Worm (Caenorhabditis elegans) whole organism, L4 larva: ENCODE measurements around the gene efl-2.

ENCODE experiments used
- F26F4.8 ChIP-seq: fragments of 200-800 bp; sonication (Bioruptor generic); conservative IDR thresholded peaks from 2 replicates; pipeline ENCODE4 v1.3.6; 2022; ENCODE audit warnings: missing genetic modification characterization, missing compliant biosample characterization
- Y105C5A.15 ChIP-seq: fragments of 200-800 bp; sonication (Bioruptor generic); IDR thresholded peaks from 2 replicates; pipeline ENCODE4 v1.3.6; 2022; ENCODE audit warnings: missing genetic modification characterization, missing compliant biosample characterization
- aha-1 ChIP-seq: fragments of 150-350 bp; peaks from one replicate; lab custom pipeline; 2014; ENCODE audit warnings: missing biosample characterization, missing genetic modification characterization
- ama-1 ChIP-seq: fragments of 150-350 bp; optimal IDR thresholded peaks from 2 replicates; lab custom pipeline; 2014; ENCODE audit warnings: inconsistent platforms, mixed read lengths
- attf-4 ChIP-seq: sonication (generic microtip); optimal IDR thresholded peaks from 3 replicates; lab custom pipeline; 2017; ENCODE audit warnings: missing biosample characterization, missing genetic modification characterization
- ceh-20 ChIP-seq: fragments of 200-800 bp; sonication (Bioruptor generic); IDR thresholded peaks from 2 replicates; pipeline ENCODE4 v1.3.6; 2022; ENCODE audit warnings: missing genetic modification reagents, missing genetic modification characterization, missing compliant biosample characterization
- ceh-28 ChIP-seq: fragments of 150-350 bp; optimal IDR thresholded peaks from 2 replicates; lab custom pipeline; 2014; ENCODE audit warnings: missing biosample characterization, missing genetic modification reagents, missing genetic modification characterization
- ceh-82 ChIP-seq: sonication (generic microtip); optimal IDR thresholded peaks from 2 replicates; lab custom pipeline; 2017; ENCODE audit warnings: missing biosample characterization, missing genetic modification characterization
- cey-2 ChIP-seq: sonication (generic microtip); optimal IDR thresholded peaks from 3 replicates; lab custom pipeline; 2017; ENCODE audit warnings: missing genetic modification characterization, mild to moderate bottlenecking, missing compliant biosample characterization, antibody characterized with exemption, borderline replicate concordance; ENCODE audit not compliant: insufficient read depth
- daf-19 ChIP-seq: fragments of 200-800 bp; sonication (Bioruptor generic); conservative IDR thresholded peaks from 2 replicates; pipeline ENCODE4 v1.3.6; 2022; ENCODE audit warnings: missing genetic modification characterization, missing compliant biosample characterization
- duxl-1 ChIP-seq: sonication (generic microtip); optimal IDR thresholded peaks from 2 replicates; lab custom pipeline; 2016; ENCODE audit warnings: mild to moderate bottlenecking, missing genetic modification characterization, moderate library complexity, missing compliant biosample characterization; ENCODE audit not compliant: poor library complexity
- egl-27 ChIP-seq: sonication (generic microtip); optimal IDR thresholded peaks from 3 replicates; lab custom pipeline; 2017; ENCODE audit warnings: missing biosample characterization, missing genetic modification reagents, missing genetic modification characterization
- egl-43 ChIP-seq: fragments of 200-800 bp; sonication (Bioruptor generic); IDR thresholded peaks from 2 replicates; pipeline ENCODE4 v1.3.6; 2022; ENCODE audit warnings: missing genetic modification reagents, missing genetic modification characterization, missing compliant biosample characterization
- hlh-11 ChIP-seq: fragments of 200-800 bp; sonication (Bioruptor generic); optimal IDR thresholded peaks from 2 replicates; lab custom pipeline; 2018; ENCODE audit warnings: mild to moderate bottlenecking, missing genetic modification characterization, missing compliant biosample characterization
- hlh-30 ChIP-seq: sonication (generic microtip); optimal IDR thresholded peaks from 2 replicates; lab custom pipeline; 2017; ENCODE audit warnings: antibody characterized with exemption, mild to moderate bottlenecking, missing genetic modification characterization, missing compliant biosample characterization; ENCODE audit not compliant: insufficient read depth
- lin-1 ChIP-seq: fragments of 200-800 bp; sonication (Bioruptor generic); IDR thresholded peaks from 2 replicates; pipeline ENCODE4 v1.3.6; 2022; ENCODE audit warnings: missing genetic modification reagents, missing genetic modification characterization, missing compliant biosample characterization
- lir-3 ChIP-seq: sonication (generic microtip); optimal IDR thresholded peaks from 2 replicates; lab custom pipeline; 2016; ENCODE audit warnings: mild to moderate bottlenecking, missing genetic modification characterization, missing compliant biosample characterization
- madf-5 ChIP-seq, 2 experiments: fragments of 200-800 bp; sonication (Bioruptor generic); IDR thresholded peaks; 2 replicates each; pipeline ENCODE4 v1.3.6; 2022; ENCODE audit warnings: missing compliant biosample characterization in 2 of 2, missing genetic modification characterization in 2 of 2
- mdl-1 ChIP-seq, 2 experiments: fragments of 150-350 bp in 1 of 2; sonication (generic microtip) in 1 of 2; optimal IDR thresholded peaks; 2 replicates each; lab custom pipeline; 2014 to 2017; ENCODE audit warnings: missing biosample characterization in 2 of 2, missing genetic modification characterization in 2 of 2
- nhr-10 ChIP-seq: fragments of 150-350 bp; optimal IDR thresholded peaks from 2 replicates; lab custom pipeline; 2014; ENCODE audit warnings: missing biosample characterization, missing genetic modification characterization
- nhr-11 ChIP-seq: fragments of 150-350 bp; optimal IDR thresholded peaks from 2 replicates; lab custom pipeline; 2014; ENCODE audit warnings: missing biosample characterization, missing genetic modification characterization
- pqm-1 ChIP-seq: sonication (generic microtip); optimal IDR thresholded peaks from 2 replicates; lab custom pipeline; 2017; ENCODE audit warnings: missing biosample characterization, missing genetic modification characterization
- set-16 ChIP-seq: fragments of 200-800 bp; sonication (Bioruptor generic); IDR thresholded peaks from 2 replicates; pipeline ENCODE4 v1.3.6; 2022; ENCODE audit warnings: missing genetic modification reagents, missing genetic modification characterization, missing compliant biosample characterization
- snpc-1.2 ChIP-seq: fragments of 200-800 bp; sonication (Bioruptor generic); IDR thresholded peaks from 2 replicates; pipeline ENCODE4 v1.3.6; 2022; ENCODE audit warnings: missing genetic modification reagents, missing genetic modification characterization, missing compliant biosample characterization
- tra-1 ChIP-seq: fragments of 200-800 bp; sonication (Bioruptor generic); IDR thresholded peaks from 2 replicates; pipeline ENCODE4 v1.3.6; 2022; ENCODE audit warnings: missing genetic modification reagents, missing genetic modification characterization, missing compliant biosample characterization
- unc-130 ChIP-seq: sonication (generic microtip); optimal IDR thresholded peaks from 2 replicates; lab custom pipeline; 2016; ENCODE audit warnings: missing genetic modification reagents, missing genetic modification characterization, missing compliant biosample characterization
- zag-1 ChIP-seq: fragments of 150-350 bp; optimal IDR thresholded peaks from 2 replicates; lab custom pipeline; 2014; ENCODE audit warnings: missing biosample characterization, missing genetic modification characterization
- zfp-3 ChIP-seq: fragments of 200-800 bp; sonication (Bioruptor generic); conservative IDR thresholded peaks from 2 replicates; pipeline ENCODE4 v1.3.6; 2022; ENCODE audit warnings: missing genetic modification reagents, missing genetic modification characterization, missing compliant biosample characterization
- zip-11 ChIP-seq: fragments of 200-800 bp; sonication (Bioruptor generic); IDR thresholded peaks from 2 replicates; pipeline ENCODE4 v1.3.6; 2022; ENCODE audit warnings: missing genetic modification characterization, missing compliant biosample characterization

efl-2 gene

DNA sequence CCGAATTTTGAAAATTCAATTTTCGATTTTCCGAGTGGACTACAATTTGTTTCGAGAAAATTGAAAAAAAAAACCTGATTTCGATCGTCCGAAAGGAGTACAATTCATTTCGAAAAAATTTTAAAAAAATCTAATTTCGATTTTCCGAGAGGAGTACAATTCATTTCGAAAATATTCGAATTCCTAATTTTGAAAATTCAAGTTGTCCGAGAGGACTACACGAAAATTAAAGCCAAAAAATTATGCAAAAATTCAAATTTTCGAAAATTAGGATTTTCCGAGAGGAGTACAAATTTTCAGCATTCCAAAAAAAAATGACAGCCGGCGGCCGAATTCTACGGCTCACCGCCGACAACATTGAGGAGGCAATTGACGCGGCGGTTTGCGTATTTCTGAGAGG, 6.4 kb downstream of the efl-2 start, which contains the start of gene Y48C3A.18:
Gene Y48C3A.18 (plus strand): TSS at position 301 of the 400 bp plus-strand sequence.
- TF ChIP-seq aha-1 (tag; lab: Kevin White, UChicago) (peak; percentile 17), daf-19 (GFP tag; lab: Robert Waterston, UW) (no peak), nhr-11 (tag; lab: Kevin White, UChicago) (no peak), lir-3 (tag; lab: Kevin White, UChicago) (no peak), zag-1 (tag; lab: Kevin White, UChicago) (no peak), nhr-10 (tag; lab: Kevin White, UChicago) (no peak)
- TF ChIP-seq, all 104 proteins: peak for 1

DNA sequence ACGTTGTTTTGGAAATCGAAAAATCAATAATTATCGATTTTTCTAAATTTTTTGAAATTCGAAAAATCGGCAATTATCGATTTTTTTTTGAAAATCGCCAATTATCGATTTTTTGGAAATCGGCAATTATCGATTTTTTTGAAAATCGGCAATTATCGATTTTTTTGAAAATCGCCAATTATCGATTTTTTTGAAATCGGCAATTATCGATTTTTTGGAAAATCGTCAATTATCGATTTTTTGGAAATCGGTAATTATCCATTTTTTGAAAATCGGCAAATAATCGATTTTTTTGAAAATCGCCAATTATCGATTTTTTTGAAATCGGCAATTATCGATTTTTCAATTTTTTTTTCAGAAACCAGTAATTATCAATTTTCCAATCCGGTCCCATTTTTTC, 8.2 kb downstream of the efl-2 start:
- TF ChIP-seq ceh-28 (peak; percentile 99), madf-5 (GFP tag; IDR thresholded peaks at IDR 0.05; lab: Robert Waterston, UW) (no peak)

DNA sequence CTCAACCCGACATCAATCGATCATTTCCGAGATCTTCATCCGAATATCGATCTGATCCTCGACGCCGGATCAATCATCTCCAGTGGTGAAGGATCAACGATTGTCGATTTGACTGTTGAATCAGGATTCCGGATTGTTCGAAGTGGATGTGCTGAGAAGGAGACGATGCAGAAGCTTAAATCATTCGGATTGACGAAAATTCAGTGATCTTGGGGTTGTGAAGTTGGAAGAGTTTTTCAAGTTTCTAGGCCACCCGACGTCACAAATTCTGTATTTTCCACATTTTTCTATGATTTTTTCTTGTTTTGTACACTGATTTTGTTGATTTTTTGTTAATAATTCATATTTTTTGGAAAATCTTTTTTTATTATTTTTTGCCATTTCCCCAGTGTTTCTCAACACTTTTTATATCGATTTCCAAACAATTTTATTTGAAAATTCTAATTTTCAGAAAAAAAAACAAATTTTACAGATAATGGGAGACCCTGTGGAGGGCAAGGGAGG, 8.7 kb downstream of the efl-2 start, which contains the start of gene Y48E1C.1:
Gene Y48E1C.1 (plus strand): TSS at position 454 of the 504 bp plus-strand sequence.
- TF ChIP-seq aha-1 (tag; lab: Kevin White, UChicago) (peak; percentile 92), hlh-11 (tag; lab: Kevin White, UChicago) (no peak), Y105C5A.15 (GFP tag; lab: Robert Waterston, UW) (no peak)

DNA sequence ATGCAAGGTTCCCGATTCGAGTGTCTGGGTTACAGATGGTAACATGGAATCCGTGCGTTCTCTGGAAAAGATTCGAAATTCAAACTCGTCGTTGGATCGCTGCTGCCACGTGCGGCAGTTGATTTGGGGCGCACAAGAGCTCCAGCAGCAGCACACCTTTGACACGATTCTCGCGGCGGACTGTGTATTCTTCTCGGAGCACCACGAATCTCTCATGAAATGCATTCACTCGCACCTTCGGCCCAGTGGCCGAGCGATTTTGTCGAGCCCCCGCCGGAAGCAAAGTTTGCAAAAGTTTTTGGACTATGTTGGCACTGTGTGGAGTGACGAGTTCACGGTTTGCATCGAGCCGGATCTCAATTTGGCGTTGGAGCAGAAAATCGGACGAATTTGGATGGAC, 10.6 kb downstream of the efl-2 start:
- no peak for TF ChIP-seq zip-11 (GFP tag; lab: Robert Waterston, UW)
- TF ChIP-seq set-16 (GFP tag; lab: Robert Waterston, UW): peak; percentile 55; the same call in 1 of the 2 replicates

DNA sequence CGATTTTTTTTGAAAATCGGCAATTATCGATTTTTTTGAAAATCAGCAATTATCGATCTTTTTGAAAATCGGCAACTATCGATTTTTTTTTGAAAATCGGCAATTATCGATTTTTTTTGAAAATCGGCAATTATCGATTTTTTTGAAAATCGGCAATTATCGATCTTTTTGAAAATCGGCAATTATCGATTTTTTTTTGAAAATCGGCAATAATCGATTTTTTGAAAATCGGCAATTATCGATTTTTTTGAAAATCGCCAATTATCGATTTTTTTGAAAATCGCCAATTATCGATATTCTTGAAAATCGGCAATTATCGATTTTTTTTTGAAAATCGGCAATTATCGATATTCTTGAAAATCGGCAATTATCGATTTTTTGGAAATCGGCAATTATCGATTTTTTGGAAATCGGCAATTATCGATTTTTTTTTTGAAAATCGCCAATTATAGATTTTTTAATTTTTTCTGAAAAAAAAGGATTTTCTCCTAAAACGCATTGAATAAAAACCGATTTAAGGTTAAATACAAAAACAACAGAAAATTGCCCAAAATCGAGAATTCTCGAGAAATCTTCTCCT, 11.6 kb downstream of the efl-2 start:
- TF ChIP-seq zag-1 (tag; lab: Kevin White, UChicago) (no peak), ceh-28 (peak; percentile 97), hlh-30 (no peak), F26F4.8 (GFP tag; lab: Robert Waterston, UW) (no peak), egl-43 (GFP tag; lab: Robert Waterston, UW) (no peak)

DNA sequence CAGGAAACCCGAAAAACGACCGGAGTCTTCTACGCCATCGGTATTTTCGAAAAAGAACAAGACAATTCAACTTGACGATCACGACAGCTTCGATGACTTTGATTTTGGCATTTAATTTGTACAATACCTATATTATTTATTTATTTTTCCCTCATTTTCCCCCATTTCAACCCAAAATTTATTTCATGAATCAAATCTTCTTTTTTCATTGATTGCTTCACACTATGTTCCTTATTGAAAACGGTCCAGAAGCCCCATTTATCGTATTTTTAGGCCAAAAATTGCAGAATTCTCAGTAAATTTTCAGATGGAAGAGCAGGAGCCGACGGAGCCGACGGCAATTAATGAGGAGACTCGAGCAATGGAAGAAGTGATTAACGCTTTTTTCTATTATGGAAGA, 18.3 kb downstream of the efl-2 start, which contains the start of gene Y48E1C.2:
Gene Y48E1C.2 (plus strand): TSS at position 301 of the 400 bp plus-strand sequence.
- TF ChIP-seq zfp-3 (GFP tag; lab: Robert Waterston, UW): no peak
- no peak for TF ChIP-seq lin-1 (GFP tag; lab: Robert Waterston, UW)
- no peak for TF ChIP-seq set-16 (GFP tag; lab: Robert Waterston, UW)
- TF ChIP-seq mdl-1 (tag; optimal IDR thresholded peaks at IDR 0.05; lab: Kevin White, UChicago): no peak
- no peak for TF ChIP-seq egl-27 (tag; lab: Kevin White, UChicago)
- TF ChIP-seq madf-5 (GFP tag; IDR thresholded peaks at IDR 0.05; lab: Robert Waterston, UW): no peak
- TF ChIP-seq ceh-20 (GFP tag; lab: Robert Waterston, UW): no peak
- no peak for TF ChIP-seq nhr-11 (tag; lab: Kevin White, UChicago)
- TF ChIP-seq pqm-1 (tag; lab: Kevin White, UChicago): no peak
- TF ChIP-seq duxl-1: no peak
- no peak for TF ChIP-seq attf-4 (tag; lab: Kevin White, UChicago)
- TF ChIP-seq tra-1 (GFP tag; lab: Robert Waterston, UW): no peak
- no peak for TF ChIP-seq cey-2

DNA sequence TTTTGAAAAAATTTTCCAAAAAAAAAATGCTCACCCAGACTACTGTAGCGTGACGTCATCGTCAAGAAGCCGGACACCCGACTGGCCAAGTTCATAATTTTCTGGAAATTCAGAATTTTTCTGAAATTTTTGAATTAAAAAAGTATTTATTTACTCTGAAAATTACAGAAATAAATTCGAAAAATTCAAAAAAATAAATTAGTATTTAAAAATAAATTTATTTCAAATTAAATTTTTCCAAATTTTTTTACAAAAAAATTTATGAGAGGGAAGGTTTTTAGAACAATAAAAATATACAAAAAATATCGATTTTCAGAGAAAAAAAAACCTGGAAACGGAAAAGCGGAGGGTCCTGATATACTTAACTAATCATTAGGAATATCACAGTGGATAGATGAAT, 30.8 kb downstream of the efl-2 start, which contains the start of gene Y48E1C.4:
Gene Y48E1C.4 (minus strand): TSS at position 101 of the 400 bp plus-strand sequence.
- no peak for TF ChIP-seq ceh-82
- TF ChIP-seq mdl-1 (tag; optimal IDR thresholded peaks at IDR 0.05; lab: Kevin White, UChicago): no peak
- no peak for TF ChIP-seq snpc-1.2
- TF ChIP-seq ama-1: peak; percentile 27
- no peak for TF ChIP-seq unc-130
